Worm (Caenorhabditis elegans) whole organism, young adult: ENCODE results near the gene F55A4.13.

Experiments used
- F55B11.4 ChIP-seq: sonication (generic microtip); optimal IDR thresholded peaks from 2 replicates; lab custom pipeline; 2016; ENCODE audit warnings: missing compliant biosample characterization, missing genetic modification characterization, borderline replicate concordance; ENCODE audit not compliant: insufficient read depth
- attf-3 ChIP-seq: fragments of 200-800 bp; sonication (Bioruptor generic); conservative IDR thresholded peaks from 2 replicates; pipeline ENCODE4 v1.3.6; 2022; ENCODE audit warnings: missing genetic modification reagents, missing genetic modification characterization, missing compliant biosample characterization
- attf-5 ChIP-seq: fragments of 200-800 bp; sonication (Bioruptor generic); optimal IDR thresholded peaks from 2 replicates; lab custom pipeline; 2018; ENCODE audit warnings: mild to moderate bottlenecking, missing genetic modification characterization, missing compliant biosample characterization
- cebp-2 ChIP-seq: fragments of 200-800 bp; sonication (Bioruptor generic); IDR thresholded peaks from 2 replicates; pipeline ENCODE4 v1.3.6; 2022; ENCODE audit warnings: missing genetic modification characterization, missing compliant biosample characterization
- ceh-27 ChIP-seq: fragments of 200-800 bp; sonication (Bioruptor generic); optimal IDR thresholded peaks from 2 replicates; lab custom pipeline; 2018; ENCODE audit warnings: mild to moderate bottlenecking, missing genetic modification characterization, moderate library complexity, missing compliant biosample characterization
- ceh-40 ChIP-seq: fragments of 200-800 bp; sonication (Bioruptor generic); IDR thresholded peaks from 2 replicates; pipeline ENCODE4 v1.3.6; 2022; ENCODE audit warnings: missing genetic modification characterization, missing compliant biosample characterization
- egl-18 ChIP-seq: fragments of 200-800 bp; sonication (Bioruptor generic); IDR thresholded peaks from 2 replicates; pipeline ENCODE4 v1.3.6; 2022; ENCODE audit warnings: missing genetic modification reagents, missing genetic modification characterization, missing compliant biosample characterization
- hmg-1.2 ChIP-seq: fragments of 200-800 bp; sonication (Bioruptor generic); IDR thresholded peaks from 2 replicates; pipeline ENCODE4 v1.3.6; 2022; ENCODE audit warnings: missing genetic modification reagents, missing genetic modification characterization, missing compliant biosample characterization
- hrde-1 ChIP-seq: sonication (generic microtip); optimal IDR thresholded peaks from 2 replicates; lab custom pipeline; 2016; ENCODE audit warnings: missing genetic modification characterization, mild to moderate bottlenecking, missing compliant biosample characterization, moderate library complexity, missing genotype, missing genetic modification reagents, borderline replicate concordance
- hsf-1 ChIP-seq: fragments of 200-800 bp; sonication (Bioruptor generic); IDR thresholded peaks from 2 replicates; pipeline ENCODE4 v1.3.6; 2022; ENCODE audit warnings: missing genetic modification reagents, missing genetic modification characterization, missing compliant biosample characterization
- lin-40 ChIP-seq: sonication (generic microtip); optimal IDR thresholded peaks from 2 replicates; lab custom pipeline; 2016; ENCODE audit warnings: missing genetic modification characterization, mild to moderate bottlenecking, missing compliant biosample characterization, missing genotype, missing genetic modification reagents
- lir-1 ChIP-seq: fragments of 200-800 bp; sonication (Bioruptor generic); conservative IDR thresholded peaks from 2 replicates; pipeline ENCODE4 v1.3.6; 2022; ENCODE audit warnings: missing genetic modification reagents, missing genetic modification characterization, missing compliant biosample characterization
- mcd-1 ChIP-seq: fragments of 200-800 bp; sonication (Bioruptor generic); IDR thresholded peaks from 2 replicates; pipeline ENCODE4 v1.3.6; 2022; ENCODE audit warnings: missing genetic modification reagents, missing genetic modification characterization, missing compliant biosample characterization
- nhr-80 ChIP-seq: sonication (generic microtip); optimal IDR thresholded peaks from 2 replicates; lab custom pipeline; 2016; ENCODE audit warnings: missing genetic modification characterization, missing compliant biosample characterization
- rcor-1 ChIP-seq: fragments of 200-800 bp; sonication (Bioruptor generic); IDR thresholded peaks from 2 replicates; pipeline ENCODE4 v1.3.6; 2022; ENCODE audit warnings: missing genetic modification reagents, missing genetic modification characterization, missing compliant biosample characterization
- snpc-4 ChIP-seq, 5 experiments: fragments of 150-350 bp in 1 of 5; sonication (generic microtip) in 4 of 5; optimal IDR thresholded peaks; 2 replicates each; lab custom pipeline; 2014 to 2018; ENCODE audit warnings: missing genetic modification characterization in 5 of 5, missing biosample characterization in 3 of 5, antibody characterized with exemption in 2 of 5, mild to moderate bottlenecking in 2 of 5, missing compliant biosample characterization in 2 of 5, missing genotype in 2 of 5, moderate library complexity in 2 of 5, missing genetic modification reagents in 1 of 5
- zfh-2 ChIP-seq: fragments of 200-800 bp; sonication (Bioruptor generic); conservative IDR thresholded peaks from 2 replicates; pipeline ENCODE4 v1.3.6; 2022; ENCODE audit warnings: missing genetic modification reagents, missing genetic modification characterization, missing compliant biosample characterization

Gene F55A4.13

DNA sequence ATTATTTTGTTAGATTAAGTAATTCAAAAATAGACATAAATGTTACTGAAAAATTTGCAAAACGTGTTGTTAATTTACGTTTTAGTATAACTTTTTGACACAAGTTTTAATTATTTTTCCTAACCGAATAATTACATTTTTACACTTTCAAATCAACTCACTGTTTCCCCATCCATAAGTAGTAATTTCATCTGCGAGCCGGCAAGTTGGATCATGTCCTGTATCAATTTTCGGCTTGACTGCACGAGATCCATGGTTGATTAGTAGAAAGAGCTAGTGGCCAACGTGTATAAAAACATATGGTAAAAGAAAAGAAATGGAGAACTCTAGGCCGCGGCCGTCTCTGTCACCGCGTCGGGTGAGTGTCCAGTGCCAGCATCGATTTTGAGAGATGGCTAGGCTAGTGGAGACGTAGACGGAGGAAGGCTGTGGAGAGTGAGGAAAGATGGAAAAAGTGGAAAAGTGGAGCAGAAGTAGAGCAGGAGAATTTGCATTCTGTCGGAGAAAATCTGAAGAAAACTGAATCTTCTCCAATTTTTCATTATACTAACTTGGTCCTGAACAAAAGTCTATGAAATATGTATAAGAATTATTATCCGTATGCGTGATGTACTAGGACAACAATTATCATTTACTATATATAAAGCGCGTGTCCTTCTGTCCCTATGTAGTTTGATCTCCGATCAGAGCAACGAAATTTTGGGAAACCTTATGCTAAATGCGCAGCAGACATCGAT is 42.7 kb downstream of the F55A4.13 start, which contains the start of gene vps-45:
TSS of gene vps-45 (minus strand) at position 350 of the 737 bp plus-strand sequence.
- peak; percentile 41 for TF ChIP-seq ceh-27 (GFP tag; lab: Kevin White, UChicago)
- TF ChIP-seq lin-40 (tag; lab: Kevin White, UChicago): peak; percentile 8
- peak; percentile 37 for TF ChIP-seq nhr-80 (tag; lab: Kevin White, UChicago)
- no peak for TF ChIP-seq snpc-4 (GFP tag; optimal IDR thresholded peaks at IDR 0.05; lab: Kevin White, UChicago)
- peak in 2 of 4 experiments; percentile 80 to 82 for TF ChIP-seq snpc-4 (tag; optimal IDR thresholded peaks at IDR 0.05; lab: Kevin White, UChicago)
- no peak for TF ChIP-seq cebp-2
- TF ChIP-seq egl-18 (GFP tag; lab: Robert Waterston, UW): no peak
- TF ChIP-seq attf-5 (GFP tag; lab: Kevin White, UChicago): peak; percentile 21
- TF ChIP-seq ceh-40: no peak
- no peak for TF ChIP-seq attf-3 (GFP tag; lab: Robert Waterston, UW)
- TF ChIP-seq zfh-2 (GFP tag; lab: Robert Waterston, UW): peak; percentile 69
- peak; percentile 38 for TF ChIP-seq hmg-1.2

DNA sequence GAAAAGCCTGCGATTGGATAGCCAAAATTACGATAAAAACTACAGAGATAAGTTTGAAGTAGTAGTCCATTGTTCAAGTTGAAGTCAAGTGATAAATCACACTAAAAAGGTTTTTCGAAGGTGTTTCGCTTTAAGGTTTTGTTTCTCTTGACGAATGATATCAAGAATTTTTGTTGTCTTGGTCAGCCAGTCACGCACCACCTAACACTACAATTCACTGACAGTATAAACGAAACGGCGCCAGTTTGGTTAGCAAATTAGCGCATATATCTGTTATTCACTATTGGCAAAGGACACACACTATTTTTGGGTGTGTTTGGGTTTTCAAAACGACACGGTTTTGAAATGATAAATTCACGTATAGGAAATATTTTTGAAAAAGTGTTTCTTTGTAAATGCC is 47.3 kb downstream of the F55A4.13 start, which contains the start of gene C44C1.6:
TSS of gene C44C1.6 (minus strand) at position 199 of the 400 bp plus-strand sequence.
- no peak for TF ChIP-seq lir-1 (GFP tag; lab: Robert Waterston, UW)
- TF ChIP-seq F55B11.4 (tag; lab: Kevin White, UChicago): no peak
- TF ChIP-seq hrde-1 (tag; lab: Kevin White, UChicago): no peak
- no peak for TF ChIP-seq hsf-1 (GFP tag; lab: Robert Waterston, UW)
- no peak for TF ChIP-seq rcor-1 (GFP tag; lab: Robert Waterston, UW)
- no peak for TF ChIP-seq mcd-1 (GFP tag; lab: Robert Waterston, UW)
- no peak for TF ChIP-seq snpc-4 (GFP tag; optimal IDR thresholded peaks at IDR 0.05; lab: Kevin White, UChicago)
- TF ChIP-seq snpc-4 (tag; optimal IDR thresholded peaks at IDR 0.05; lab: Kevin White, UChicago): no peak
- TF ChIP-seq, all 124 proteins: peak for 0
